Fruit fly (Drosophila melanogaster) whole organism, wandering third instar larva: Measurements from ENCODE around the gene Abp1.

Experiments used
- Abd-B ChIP-seq: fragments of >200 bp; optimal IDR thresholded peaks from 2 replicates; lab custom pipeline; 2017; ENCODE audit warnings: missing biosample characterization, missing genetic modification characterization
- CG32264 ChIP-seq: fragments of 200-800 bp; sonication (Bioruptor generic); optimal IDR thresholded peaks from 2 replicates; lab custom pipeline; 2016; ENCODE audit warnings: missing biosample characterization, missing genetic modification characterization
- CG9705 ChIP-seq: fragments of 200-800 bp; sonication (Bioruptor generic); optimal IDR thresholded peaks from 2 replicates; lab custom pipeline; 2018; ENCODE audit warnings: missing biosample characterization, mild to moderate bottlenecking, missing genetic modification characterization
- CrebA ChIP-seq: fragments of 200-800 bp; sonication (Bioruptor generic); optimal IDR thresholded peaks from 2 replicates; lab custom pipeline; 2016; ENCODE audit warnings: missing biosample characterization, mild to moderate bottlenecking, missing genetic modification characterization, borderline replicate concordance
- Dfd ChIP-seq: fragments of >200 bp; optimal IDR thresholded peaks from 2 replicates; lab custom pipeline; 2017; ENCODE audit warnings: missing biosample characterization, missing genetic modification characterization
- Dif ChIP-seq: fragments of 200-275, 200-300 bp; sonication (Bioruptor generic); optimal IDR thresholded peaks from 2 replicates; lab custom pipeline; 2018; ENCODE audit warnings: missing biosample characterization, missing genetic modification characterization; ENCODE audit not compliant: partially characterized antibody
- GATAd ChIP-seq: sonication (Bioruptor generic); optimal IDR thresholded peaks from 2 replicates; lab custom pipeline; 2016; ENCODE audit warnings: missing biosample characterization, missing genetic modification characterization
- HLH106 ChIP-seq: fragments of 200-800 bp; optimal IDR thresholded peaks from 3 replicates; lab custom pipeline; 2019; ENCODE audit warnings: missing biosample characterization, mild to moderate bottlenecking, missing genetic modification characterization, moderate library complexity
- Hnf4 ChIP-seq: fragments of 200-800 bp; sonication (Bioruptor generic); optimal IDR thresholded peaks from 2 replicates; lab custom pipeline; 2016; ENCODE audit warnings: missing biosample characterization, mild to moderate bottlenecking, missing genetic modification characterization
- Hr78 ChIP-seq: fragments of >200 bp; optimal IDR thresholded peaks from 2 replicates; lab custom pipeline; 2017; ENCODE audit warnings: missing biosample characterization, missing genetic modification characterization
- Hr83 ChIP-seq: fragments of 200-300 bp; sonication (Bioruptor generic); optimal IDR thresholded peaks from 2 replicates; lab custom pipeline; 2016; ENCODE audit warnings: missing biosample characterization, mild to moderate bottlenecking, missing genetic modification characterization, moderate library complexity; ENCODE audit not compliant: poor library complexity, severe bottlenecking
- Myc ChIP-seq: fragments of >200 bp; optimal IDR thresholded peaks from 2 replicates; lab custom pipeline; 2017
- N ChIP-seq: fragments of >200 bp; optimal IDR thresholded peaks from 2 replicates; lab custom pipeline; 2018; ENCODE audit warnings: missing biosample characterization, missing external identifiers, missing genetic modification characterization
- OdsH ChIP-seq: fragments of 200-800 bp; sonication (Bioruptor generic); optimal IDR thresholded peaks from 2 replicates; lab custom pipeline; 2016; ENCODE audit warnings: missing biosample characterization, mild to moderate bottlenecking, missing genetic modification characterization
- Rel ChIP-seq, 2 experiments: fragments of 200-800 bp; sonication (Bioruptor generic) in 1 of 2; optimal IDR thresholded peaks; 2 replicates in 1 of 2; 3 replicates in 1 of 2; lab custom pipeline; 2016 to 2019; ENCODE audit warnings: mild to moderate bottlenecking in 2 of 2, missing biosample characterization in 2 of 2, missing genetic modification characterization in 2 of 2, moderate library complexity in 1 of 2
- Sp1 ChIP-seq: fragments of 200-800 bp; sonication (Bioruptor generic); optimal IDR thresholded peaks from 3 replicates; lab custom pipeline; 2019; ENCODE audit warnings: missing biosample characterization, mild to moderate bottlenecking, missing genetic modification characterization, moderate library complexity
- Vsx2 ChIP-seq: fragments of 200-300, 225-300 bp; sonication (Bioruptor generic); optimal IDR thresholded peaks from 2 replicates; lab custom pipeline; 2018; ENCODE audit warnings: missing biosample characterization, missing genetic modification characterization; ENCODE audit not compliant: partially characterized antibody
- br ChIP-seq: fragments of 200-800 bp; sonication (Bioruptor generic); optimal IDR thresholded peaks from 2 replicates; lab custom pipeline; 2016; ENCODE audit warnings: missing biosample characterization, missing genetic modification characterization
- brk ChIP-seq: fragments of 200-800 bp; sonication (Bioruptor generic); optimal IDR thresholded peaks from 2 replicates; lab custom pipeline; 2016; ENCODE audit warnings: missing biosample characterization, mild to moderate bottlenecking, missing genetic modification characterization
- dl ChIP-seq, 2 experiments: fragments of 175-275, 200-275 bp in 1 of 2; fragments of 200-275 bp in 1 of 2; sonication (Bioruptor generic); optimal IDR thresholded peaks; lab custom pipeline; 2018; ENCODE audit warnings: mild to moderate bottlenecking in 2 of 2, missing biosample characterization in 2 of 2, missing genetic modification characterization in 2 of 2, moderate library complexity in 2 of 2; ENCODE audit not compliant: partially characterized antibody in 2 of 2, insufficient read depth in 1 of 2
- dmrt93B ChIP-seq: fragments of 200-800 bp; sonication (Bioruptor generic); optimal IDR thresholded peaks from 2 replicates; lab custom pipeline; 2018; ENCODE audit warnings: missing biosample characterization, mild to moderate bottlenecking, missing genetic modification characterization
- dsf ChIP-seq: sonication (Bioruptor generic); optimal IDR thresholded peaks from 2 replicates; lab custom pipeline; 2016; ENCODE audit warnings: missing biosample characterization, missing genetic modification characterization, borderline replicate concordance
- ey ChIP-seq: fragments of 200-800 bp; sonication (Bioruptor generic); optimal IDR thresholded peaks from 2 replicates; lab custom pipeline; 2016; ENCODE audit warnings: missing biosample characterization, missing genetic modification characterization
- foxo ChIP-seq, 2 experiments: fragments of 200-800 bp; sonication (Bioruptor generic); optimal IDR thresholded peaks; 2 replicates in 1 of 2; 3 replicates in 1 of 2; lab custom pipeline; 2016 to 2017; ENCODE audit warnings: missing biosample characterization in 2 of 2, missing genetic modification characterization in 2 of 2
- fru ChIP-seq: fragments of 200-800 bp; sonication (Bioruptor generic); optimal IDR thresholded peaks from 3 replicates; lab custom pipeline; 2016; ENCODE audit warnings: missing biosample characterization, mild to moderate bottlenecking, missing genetic modification characterization
- h ChIP-seq: fragments of 200-800 bp; sonication (Bioruptor generic); optimal IDR thresholded peaks from 3 replicates; lab custom pipeline; 2016; ENCODE audit warnings: missing biosample characterization, mild to moderate bottlenecking, missing genetic modification characterization
- jim ChIP-seq: fragments of 175-275, 200-325 bp; sonication (Bioruptor generic); optimal IDR thresholded peaks from 2 replicates; lab custom pipeline; 2016; ENCODE audit warnings: missing biosample characterization, mild to moderate bottlenecking, missing genetic modification characterization
- lola ChIP-seq: fragments of >200 bp; optimal IDR thresholded peaks from 2 replicates; lab custom pipeline; 2017; ENCODE audit warnings: missing biosample characterization, missing genetic modification characterization
- psq ChIP-seq: fragments of 200-800 bp; sonication (Bioruptor generic); optimal IDR thresholded peaks from 3 replicates; lab custom pipeline; 2017; ENCODE audit warnings: missing biosample characterization, mild to moderate bottlenecking, missing genetic modification characterization, moderate library complexity
- rgr ChIP-seq: fragments of 200-800 bp; sonication (Bioruptor generic); optimal IDR thresholded peaks from 3 replicates; lab custom pipeline; 2016; ENCODE audit warnings: missing biosample characterization, mild to moderate bottlenecking, missing genetic modification characterization
- sage ChIP-seq: fragments of 200-800 bp; sonication (Bioruptor generic); optimal IDR thresholded peaks from 2 replicates; lab custom pipeline; 2016; ENCODE audit warnings: missing biosample characterization, mild to moderate bottlenecking, missing genetic modification characterization
- sv ChIP-seq: fragments of 200-800 bp; sonication (Bioruptor generic); optimal IDR thresholded peaks from 3 replicates; lab custom pipeline; 2016; ENCODE audit warnings: missing biosample characterization, missing genetic modification characterization
- tai ChIP-seq: sonication (Bioruptor generic); optimal IDR thresholded peaks from 2 replicates; lab custom pipeline; 2016; ENCODE audit warnings: missing biosample characterization, missing genetic modification characterization
- usp ChIP-seq: fragments of >200 bp; optimal IDR thresholded peaks from 2 replicates; lab custom pipeline; 2017; ENCODE audit warnings: missing biosample characterization, missing genetic modification characterization
- woc ChIP-seq: sonication (Bioruptor generic); optimal IDR thresholded peaks from 2 replicates; lab custom pipeline; 2016; ENCODE audit warnings: missing biosample characterization, mild to moderate bottlenecking, missing genetic modification characterization

The Abp1 gene

DNA sequence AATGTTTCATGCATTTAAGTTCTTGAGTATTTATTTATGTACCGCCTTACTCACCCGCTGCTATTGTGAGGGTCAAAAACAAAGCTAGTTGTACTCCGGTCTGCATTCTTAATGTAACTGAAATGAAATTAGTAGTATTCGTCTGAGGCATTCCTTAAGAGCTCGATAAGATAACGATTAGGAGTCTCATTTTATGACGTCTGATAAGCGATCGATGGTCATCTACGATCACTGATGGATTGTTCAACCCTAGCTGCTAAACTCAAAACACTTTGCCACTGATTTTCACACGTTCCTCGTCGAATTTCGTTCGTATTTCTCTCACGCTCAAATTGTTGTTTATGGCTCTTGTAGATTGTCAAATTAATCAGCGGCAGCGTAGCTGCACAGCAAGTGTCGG is 28.9 kb downstream of the Abp1 start, which contains the start of gene CG10116:
TSS of gene CG10116 (minus strand) at position 106 of the 400 bp plus-strand sequence.
- no peak for TF ChIP-seq Hr78 (GFP tag; lab: Kevin White, UChicago)
- TF ChIP-seq Abd-B (GFP tag; lab: Kevin White, UChicago): no peak
- TF ChIP-seq jim (GFP tag; lab: Kevin White, UChicago): no peak
- TF ChIP-seq woc: no peak
- TF ChIP-seq br (GFP tag; lab: Kevin White, UChicago): no peak

DNA sequence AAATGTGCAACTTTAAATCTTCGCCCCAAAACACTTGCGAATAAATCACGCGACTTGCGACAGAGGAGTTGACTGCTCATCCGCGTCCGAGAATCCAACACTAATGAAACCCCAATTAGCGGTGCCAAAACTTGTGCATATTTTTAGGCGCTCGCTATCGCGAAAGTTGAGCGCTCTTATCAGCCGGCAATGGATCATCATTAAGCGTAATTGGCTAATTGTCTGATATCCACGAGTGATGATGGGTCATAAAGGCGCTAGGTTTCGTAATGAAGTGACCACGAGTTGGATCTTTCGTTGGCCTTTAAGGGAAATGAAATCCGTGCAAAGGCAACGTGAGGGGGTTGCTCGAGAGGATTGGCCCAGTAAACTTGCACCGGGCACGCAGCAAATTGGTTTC is 31.3 kb downstream of the Abp1 start:
- TF ChIP-seq N (GFP tag; lab: Kevin White, UChicago): peak; percentile 10
- no peak for TF ChIP-seq sage
- TF ChIP-seq fru (GFP tag; lab: Kevin White, UChicago): no peak
- peak; percentile 23 for TF ChIP-seq Vsx2
- TF ChIP-seq, all 38 proteins: peak for 2

DNA sequence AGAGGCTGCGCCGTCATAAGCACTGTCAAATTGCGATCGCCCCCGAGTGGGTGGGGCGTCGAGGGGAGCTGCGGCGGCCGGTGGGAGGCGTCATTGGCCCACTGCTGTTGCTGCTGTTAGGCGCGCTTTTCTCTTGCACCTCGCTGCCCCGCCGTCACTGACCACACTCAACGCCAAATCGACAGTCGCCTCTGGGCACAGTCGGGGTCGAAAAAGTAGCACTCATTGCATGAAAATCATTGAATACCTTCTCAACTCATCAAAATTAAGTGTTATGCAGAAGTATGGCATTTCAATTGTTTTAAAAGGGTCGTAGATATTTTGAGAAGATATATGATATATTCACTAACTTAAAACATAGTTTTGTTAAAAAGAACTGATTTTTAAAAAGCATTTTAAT is 33.8 kb downstream of the Abp1 start:
- TF ChIP-seq CG9705 (GFP tag; lab: Kevin White, UChicago) (no peak), dsf (GFP tag; lab: Kevin White, UChicago) (no peak), Hr78 (GFP tag; lab: Kevin White, UChicago) (no peak), br (GFP tag; lab: Kevin White, UChicago) (no peak), tai (GFP tag; lab: Kevin White, UChicago) (no peak), CrebA (GFP tag; lab: Kevin White, UChicago) (no peak), foxo (GFP tag; optimal IDR thresholded peaks at IDR 0.05; lab: Kevin White, UChicago) (no peak), OdsH (GFP tag; lab: Kevin White, UChicago) (no peak), sage (no peak), sv (GFP tag; lab: Kevin White, UChicago) (no peak), Abd-B (GFP tag; lab: Kevin White, UChicago) (no peak), jim (GFP tag; lab: Kevin White, UChicago) (no peak), rgr (GFP tag; lab: Kevin White, UChicago) (no peak), Rel (GFP tag; optimal IDR thresholded peaks at IDR 0.05; lab: Kevin White, UChicago) (no peak), Rel (tag; optimal IDR thresholded peaks at IDR 0.05; lab: Kevin White, UChicago) (no peak), Vsx2 (no peak), woc (no peak), dmrt93B (no peak), fru (GFP tag; lab: Kevin White, UChicago) (no peak), CG32264 (GFP tag; lab: Kevin White, UChicago) (no peak)
- TF ChIP-seq, all 38 proteins: peak for 0

DNA sequence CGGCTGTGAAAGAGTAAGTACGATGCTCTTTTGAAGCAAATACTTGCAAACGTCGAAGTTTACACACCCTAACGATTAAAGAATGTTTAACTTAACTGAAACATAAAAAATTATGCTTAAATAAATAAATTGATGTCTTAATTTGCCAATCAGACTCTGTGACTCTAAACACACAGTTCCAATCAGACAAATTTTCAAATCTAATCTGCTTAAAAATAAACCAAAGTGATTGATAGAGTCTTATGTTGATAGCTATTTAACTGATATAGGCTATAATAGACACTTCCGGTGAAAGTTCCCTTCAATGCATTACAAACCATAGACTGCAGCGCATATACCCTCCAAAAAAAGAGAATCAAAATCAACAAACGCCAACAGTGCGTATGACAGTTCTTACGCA is 34.5 kb downstream of the Abp1 start:
- no peak for TF ChIP-seq psq
- TF ChIP-seq Sp1 (GFP tag; lab: Kevin White, UChicago): no peak
- TF ChIP-seq GATAd (GFP tag; lab: Kevin White, UChicago): no peak
- TF ChIP-seq Myc (lab: Kevin White, UChicago): no peak
- TF ChIP-seq fru (GFP tag; lab: Kevin White, UChicago): no peak
- no peak for TF ChIP-seq N (GFP tag; lab: Kevin White, UChicago)
- TF ChIP-seq foxo (GFP tag; optimal IDR thresholded peaks at IDR 0.05; lab: Kevin White, UChicago): no peak
- no peak for TF ChIP-seq jim (GFP tag; lab: Kevin White, UChicago)
- TF ChIP-seq, all 38 proteins: peak for 0

DNA sequence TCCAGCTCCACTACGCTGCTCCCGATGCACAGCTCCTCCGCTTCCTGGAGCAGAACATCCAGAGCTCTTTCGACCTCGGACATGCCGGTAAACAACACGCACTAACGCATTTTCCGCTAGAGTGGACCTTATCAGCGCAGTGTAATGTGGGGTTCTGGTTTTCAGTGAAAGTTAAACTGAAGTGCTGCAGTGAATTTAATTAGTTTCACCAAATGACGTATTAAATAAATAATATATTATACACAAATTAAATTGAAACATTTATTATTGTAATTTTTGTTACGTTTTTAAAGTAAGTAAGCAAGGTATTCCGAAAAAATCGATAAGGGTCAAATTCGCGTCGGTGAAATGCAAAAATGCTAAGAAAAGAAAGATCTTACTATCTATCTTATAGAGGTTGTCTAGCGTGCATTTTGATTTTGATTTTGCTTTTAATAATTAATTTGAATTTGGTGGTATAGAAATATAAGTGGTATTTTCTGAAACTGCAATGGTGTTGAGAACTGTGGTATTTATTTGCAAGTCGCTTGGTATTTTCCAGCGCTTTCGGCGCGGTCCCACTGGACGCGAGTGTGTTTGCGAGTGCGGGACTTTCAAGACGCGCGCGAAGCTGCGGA is 35.8 kb downstream of the Abp1 start, which contains the start of the genes JMJD7 and CG10738:
TSS of gene JMJD7 (minus strand) at position 107 of the 617 bp plus-strand sequence.
TSS of gene CG10738 (plus strand) at position 594 of the 617 bp plus-strand sequence.
- TF ChIP-seq Myc (lab: Kevin White, UChicago): no peak
- TF ChIP-seq ey (GFP tag; lab: Kevin White, UChicago): peak; percentile 5
- no peak for TF ChIP-seq jim (GFP tag; lab: Kevin White, UChicago)
- TF ChIP-seq h: peak; percentile 44
- TF ChIP-seq psq: peak; percentile 27
- TF ChIP-seq tai (GFP tag; lab: Kevin White, UChicago): no peak
- TF ChIP-seq woc: no peak
- TF ChIP-seq foxo (GFP tag; optimal IDR thresholded peaks at IDR 0.05; lab: Kevin White, UChicago): no peak
- TF ChIP-seq Vsx2: no peak
- TF ChIP-seq Hr83 (GFP tag; lab: Kevin White, UChicago): peak; percentile 77
- no peak for TF ChIP-seq CG32264 (GFP tag; lab: Kevin White, UChicago)
- no peak for TF ChIP-seq OdsH (GFP tag; lab: Kevin White, UChicago)
- peak; percentile 9 for TF ChIP-seq fru (GFP tag; lab: Kevin White, UChicago)
- TF ChIP-seq CrebA (GFP tag; lab: Kevin White, UChicago): no peak
- no peak for TF ChIP-seq lola
- no peak for TF ChIP-seq usp (GFP tag; lab: Kevin White, UChicago)
- TF ChIP-seq Dfd (GFP tag; lab: Kevin White, UChicago): no peak
- TF ChIP-seq Hnf4: no peak
- no peak for TF ChIP-seq dl (GFP tag; optimal IDR thresholded peaks at IDR 0.05; lab: Kevin White, UChicago; ENCODE audit: insufficient read depth in 1 of 2, partially characterized antibody in 2 of 2)
- peak; percentile 36 for TF ChIP-seq rgr (GFP tag; lab: Kevin White, UChicago)
- peak; percentile 75 for TF ChIP-seq CG9705 (GFP tag; lab: Kevin White, UChicago)
- TF ChIP-seq GATAd (GFP tag; lab: Kevin White, UChicago): no peak
- no peak for TF ChIP-seq Rel (GFP tag; optimal IDR thresholded peaks at IDR 0.05; lab: Kevin White, UChicago)
- peak; percentile 16 for TF ChIP-seq Rel (tag; optimal IDR thresholded peaks at IDR 0.05; lab: Kevin White, UChicago)
- no peak for TF ChIP-seq N (GFP tag; lab: Kevin White, UChicago)
- TF ChIP-seq sage: no peak
- no peak for TF ChIP-seq Dif (GFP tag; lab: Kevin White, UChicago)
- TF ChIP-seq dsf (GFP tag; lab: Kevin White, UChicago): no peak
- no peak for TF ChIP-seq brk (GFP tag; lab: Kevin White, UChicago)
- TF ChIP-seq HLH106 (tag; lab: Kevin White, UChicago): peak; percentile 66
- peak; percentile 67 for TF ChIP-seq dmrt93B
- TF ChIP-seq sv (GFP tag; lab: Kevin White, UChicago): no peak
